Worm (Caenorhabditis elegans) whole organism, midembryonic: ENCODE measurements around the gene Y54G2A.16.

Experiments
- T22C8.4 ChIP-seq: fragments of 200-800 bp; sonication (Bioruptor generic); IDR thresholded peaks from 2 replicates; pipeline ENCODE4 v1.3.6; 2022; ENCODE audit warnings: missing genetic modification characterization, missing compliant biosample characterization
- cog-1 ChIP-seq: sonication (generic microtip); optimal IDR thresholded peaks from 2 replicates; lab custom pipeline; 2016; ENCODE audit warnings: missing genetic modification characterization, missing compliant biosample characterization
- flt-1 ChIP-seq: fragments of 200-800 bp; sonication (Bioruptor generic); IDR thresholded peaks from 2 replicates; pipeline ENCODE4 v1.3.6; 2022; ENCODE audit warnings: missing genetic modification characterization, missing compliant biosample characterization
- klf-2 ChIP-seq: fragments of 200-800 bp; sonication (Bioruptor generic); conservative IDR thresholded peaks from 2 replicates; pipeline ENCODE4 v1.3.6; 2022; ENCODE audit warnings: missing genetic modification reagents, missing genetic modification characterization, missing compliant biosample characterization
- med-1 ChIP-seq: sonication (generic microtip); optimal IDR thresholded peaks from 2 replicates; lab custom pipeline; 2017; ENCODE audit warnings: missing genetic modification characterization, mild to moderate bottlenecking, missing compliant biosample characterization, antibody characterized with exemption, missing genetic modification reagents; ENCODE audit not compliant: insufficient read depth
- ref-1 ChIP-seq: fragments of 200-800 bp; sonication (Bioruptor generic); conservative IDR thresholded peaks from 2 replicates; pipeline ENCODE4 v1.3.6; 2022; ENCODE audit warnings: missing genetic modification reagents, missing genetic modification characterization, missing compliant biosample characterization
- tab-1 ChIP-seq: fragments of 200-800 bp; sonication (Bioruptor generic); IDR thresholded peaks from 2 replicates; pipeline ENCODE4 v1.3.6; 2022; ENCODE audit warnings: missing genetic modification characterization, missing compliant biosample characterization
- ztf-23 ChIP-seq: fragments of 200-800 bp; sonication (Bioruptor generic); IDR thresholded peaks from 2 replicates; pipeline ENCODE4 v1.3.6; 2022; ENCODE audit warnings: missing genetic modification reagents, missing genetic modification characterization, missing compliant biosample characterization
- ztf-29 ChIP-seq: fragments of 200-800 bp; sonication (Bioruptor generic); IDR thresholded peaks from 2 replicates; pipeline ENCODE4 v1.3.6; 2022; ENCODE audit warnings: missing genetic modification reagents, missing genetic modification characterization, missing compliant biosample characterization

The Y54G2A.16 gene

ce11 chrIV:2825460-2826103 lies 39.1 kb downstream of the Y54G2A.16 start:
- TF ChIP-seq T22C8.4 (no peak), ref-1 (GFP tag; lab: Robert Waterston, UW) (no peak), cog-1 (tag; lab: Kevin White, UChicago) (no peak), med-1 (GFP tag; lab: Kevin White, UChicago) (no peak), flt-1 (GFP tag; lab: Robert Waterston, UW) (no peak)

- TF ChIP-seq ztf-29, result no peak
- no peak for TF ChIP-seq T22C8.4
- TF ChIP-seq med-1 (GFP tag; lab: Kevin White, UChicago), result no peak
- no peak for TF ChIP-seq cog-1 (tag; lab: Kevin White, UChicago)
- no peak for TF ChIP-seq klf-2 (GFP tag; lab: Robert Waterston, UW)
- no peak for TF ChIP-seq ztf-23
- no peak for TF ChIP-seq ref-1 (GFP tag; lab: Robert Waterston, UW)
- TF ChIP-seq tab-1, result no peak
- no peak for TF ChIP-seq flt-1 (GFP tag; lab: Robert Waterston, UW)
Measured at ce11 chrIV:2823446-2823845, 41.2 kb downstream of the Y54G2A.16 start, which contains the start of gene clec-80. clec-80 (plus strand) TSS chrIV:2823746.

ce11 chrIV:2820408-2820807 lies 44.2 kb downstream of the Y54G2A.16 start, which contains the start of gene Y54G2A.37:
Y54G2A.37 (plus strand) TSS chrIV:2820708.
- TF ChIP-seq med-1 (GFP tag; lab: Kevin White, UChicago) (no peak), ztf-23 (no peak), ref-1 (GFP tag; lab: Robert Waterston, UW) (no peak), flt-1 (GFP tag; lab: Robert Waterston, UW) (no peak), T22C8.4 (no peak), tab-1 (no peak), ztf-29 (no peak), klf-2 (GFP tag; lab: Robert Waterston, UW) (no peak), cog-1 (tag; lab: Kevin White, UChicago) (no peak)

- TF ChIP-seq ref-1 (GFP tag; lab: Robert Waterston, UW) (no peak), tab-1 (no peak), ztf-29 (no peak), T22C8.4 (no peak), flt-1 (GFP tag; lab: Robert Waterston, UW) (no peak), klf-2 (GFP tag; lab: Robert Waterston, UW) (no peak), med-1 (GFP tag; lab: Kevin White, UChicago) (no peak), cog-1 (tag; lab: Kevin White, UChicago) (no peak), ztf-23 (no peak)
Measured at ce11 chrIV:2819633-2820032, 45.0 kb downstream of the Y54G2A.16 start, which contains the start of gene Y54G2A.13. Y54G2A.13 (minus strand) TSS chrIV:2819733.

ce11 chrIV:2817038-2817437 lies 47.6 kb downstream of the Y54G2A.16 start:
- TF ChIP-seq ztf-29 (no peak), flt-1 (GFP tag; lab: Robert Waterston, UW) (0 out of 2 replicates have a peak, but pooled peaks have one; percentile 35)

ce11 chrIV:2809208-2809607 lies 55.4 kb downstream of the Y54G2A.16 start, which contains the start of gene Y54G2A.76:
Y54G2A.76 (plus strand) TSS chrIV:2809410.
- TF ChIP-seq T22C8.4 (no peak), ztf-29 (no peak), med-1 (GFP tag; lab: Kevin White, UChicago) (no peak), flt-1 (GFP tag; lab: Robert Waterston, UW) (no peak), klf-2 (GFP tag; lab: Robert Waterston, UW) (no peak), ref-1 (GFP tag; lab: Robert Waterston, UW) (no peak), tab-1 (no peak), cog-1 (tag; lab: Kevin White, UChicago) (no peak), ztf-23 (no peak)

ce11 chrIV:2808154-2808553 lies 56.5 kb downstream of the Y54G2A.16 start:
- TF ChIP-seq flt-1 (GFP tag; lab: Robert Waterston, UW), result peak; percentile 44; the same call in 1 of the 2 replicates
- TF ChIP-seq tab-1, result 0 out of 2 replicates have a peak, but pooled peaks have one; percentile 58
- TF ChIP-seq klf-2 (GFP tag; lab: Robert Waterston, UW), result no peak
